Fruit fly (Drosophila melanogaster) whole organism, adult: ENCODE results near the gene Sema5c.
A peak's percentile ranks its signal among the peaks of the same experiment; 100 is the strongest.

ENCODE experiments used
- CG11617 ChIP-seq: fragments of 200-800 bp; sonication (Bioruptor generic); optimal IDR thresholded peaks from 2 replicates; lab custom pipeline; 2017; ENCODE audit warnings: mild to moderate bottlenecking, missing biosample characterization, missing genetic modification reagents, missing genetic modification characterization
- CG12768 ChIP-seq: fragments of 200-800 bp; sonication (Bioruptor generic); optimal IDR thresholded peaks from 2 replicates; lab custom pipeline; 2017; ENCODE audit warnings: missing biosample characterization, missing genetic modification characterization, mild to moderate bottlenecking, moderate library complexity, missing genetic modification reagents
- CG14711 ChIP-seq: fragments of 200-800 bp; sonication (Bioruptor generic); optimal IDR thresholded peaks from 2 replicates; lab custom pipeline; 2018; ENCODE audit warnings: missing biosample characterization, mild to moderate bottlenecking, missing genetic modification characterization, moderate library complexity
- CG1620 ChIP-seq: fragments of 200-800 bp; sonication (Bioruptor generic); optimal IDR thresholded peaks from 2 replicates; lab custom pipeline; 2016; ENCODE audit warnings: missing biosample characterization, missing genetic modification characterization
- CG33017 ChIP-seq: fragments of 200-800 bp; sonication (Bioruptor generic); optimal IDR thresholded peaks from 2 replicates; lab custom pipeline; 2018; ENCODE audit warnings: missing biosample characterization, mild to moderate bottlenecking, missing genetic modification characterization, moderate library complexity
- CG5204 ChIP-seq: fragments of 200-800 bp; sonication (Bioruptor generic); optimal IDR thresholded peaks from 2 replicates; lab custom pipeline; 2016; ENCODE audit warnings: missing biosample characterization, missing genetic modification characterization
- CG7045 ChIP-seq: fragments of 200-800 bp; sonication (Bioruptor generic); optimal IDR thresholded peaks from 2 replicates; lab custom pipeline; 2017; ENCODE audit warnings: missing biosample characterization, mild to moderate bottlenecking, missing genetic modification characterization
- CG7101 ChIP-seq: fragments of 200-800 bp; sonication (Bioruptor generic); optimal IDR thresholded peaks from 2 replicates; lab custom pipeline; 2018; ENCODE audit warnings: missing biosample characterization, mild to moderate bottlenecking, missing genetic modification characterization, moderate library complexity
- Clk ChIP-seq: fragments of 200-800 bp; sonication (Bioruptor generic); optimal IDR thresholded peaks from 2 replicates; lab custom pipeline; 2017; ENCODE audit warnings: missing biosample characterization, missing genetic modification characterization
- Crg-1 ChIP-seq: fragments of 200-800 bp; sonication (Bioruptor generic); optimal IDR thresholded peaks from 2 replicates; lab custom pipeline; 2016; ENCODE audit warnings: missing biosample characterization, missing genetic modification characterization
- Hr96 ChIP-seq: fragments of 200-800 bp; sonication (Bioruptor generic); optimal IDR thresholded peaks from 2 replicates; lab custom pipeline; 2016; ENCODE audit warnings: missing biosample characterization, missing genetic modification characterization
- Mnt ChIP-seq: fragments of 200-800 bp; sonication (Bioruptor generic); optimal IDR thresholded peaks from 2 replicates; lab custom pipeline; 2016; ENCODE audit warnings: missing biosample characterization, mild to moderate bottlenecking, missing genetic modification characterization
- bab1 ChIP-seq: fragments of 200-800 bp; sonication (Bioruptor generic); optimal IDR thresholded peaks from 3 replicates; lab custom pipeline; 2019; ENCODE audit warnings: missing biosample characterization, mild to moderate bottlenecking, missing genetic modification characterization, moderate library complexity
- cic ChIP-seq: fragments of 200-800 bp; sonication (Bioruptor generic); optimal IDR thresholded peaks from 2 replicates; lab custom pipeline; 2017; ENCODE audit warnings: missing biosample characterization, mild to moderate bottlenecking, missing genetic modification characterization, moderate library complexity
- cnc ChIP-seq, 2 experiments: fragments of >200 bp; optimal IDR thresholded peaks; 2 replicates each; lab custom pipeline; 2017
- kay ChIP-seq: fragments of 200-800 bp; sonication (Bioruptor generic); peaks from one replicate; lab custom pipeline; 2016; ENCODE audit warnings: missing biosample characterization, missing genetic modification characterization, borderline replicate concordance
- ovo ChIP-seq: fragments of 200-800 bp; sonication (Bioruptor generic); optimal IDR thresholded peaks from 2 replicates; lab custom pipeline; 2016; ENCODE audit warnings: missing biosample characterization, missing genetic modification characterization
- pad ChIP-seq: fragments of 200-800 bp; sonication (Bioruptor generic); optimal IDR thresholded peaks from 3 replicates; lab custom pipeline; 2017; ENCODE audit warnings: missing biosample characterization, missing genetic modification characterization, mild to moderate bottlenecking, moderate library complexity, missing genetic modification reagents
- tj ChIP-seq: fragments of 200-800 bp; sonication (Bioruptor generic); optimal IDR thresholded peaks from 3 replicates; lab custom pipeline; 2017; ENCODE audit warnings: missing biosample characterization, mild to moderate bottlenecking, missing genetic modification characterization, moderate library complexity
- toe ChIP-seq: fragments of 200-800 bp; sonication (Bioruptor generic); optimal IDR thresholded peaks from 2 replicates; lab custom pipeline; 2016; ENCODE audit warnings: missing biosample characterization, missing genetic modification characterization

Gene Sema5c

dm6 chr3L:12090898-12091685, 9.5 kb upstream of the Sema5c start:
- TF ChIP-seq CG14711 (tag; lab: Kevin White, UChicago) (no peak), tj (peak; percentile 81), CG33017 (tag; lab: Kevin White, UChicago) (no peak), toe (GFP tag; lab: Kevin White, UChicago) (no peak), pad (GFP tag; lab: Kevin White, UChicago) (peak; percentile 21), ovo (no peak), bab1 (GFP tag; lab: Kevin White, UChicago) (peak; percentile 66)

- TF ChIP-seq pad (GFP tag; lab: Kevin White, UChicago) (peak; percentile 55), bab1 (GFP tag; lab: Kevin White, UChicago) (no peak)
Observed at dm6 chr3L:12090184-12090897, 8.7 kb upstream of the Sema5c start.

dm6 chr3L:12088326-12088725, 6.7 kb upstream of the Sema5c start, which contains the start of gene CG17154:
CG17154 (plus strand) TSS chr3L:12088626.
- TF ChIP-seq CG7101 (tag; lab: Kevin White, UChicago) (no peak), kay (GFP tag; lab: Kevin White, UChicago) (peak; percentile 37), CG33017 (tag; lab: Kevin White, UChicago) (no peak), CG5204 (GFP tag; lab: Kevin White, UChicago) (no peak)

dm6 chr3L:12085691-12086078, 4.1 kb upstream of the Sema5c start:
- no peak for TF ChIP-seq CG5204 (GFP tag; lab: Kevin White, UChicago)
- TF ChIP-seq CG11617: no peak
- no peak for TF ChIP-seq Hr96
- no peak for TF ChIP-seq Crg-1 (GFP tag; lab: Kevin White, UChicago)
- TF ChIP-seq Mnt (GFP tag; lab: Kevin White, UChicago): no peak
- TF ChIP-seq bab1 (GFP tag; lab: Kevin White, UChicago): no peak
- no peak for TF ChIP-seq tj
- TF ChIP-seq cnc (optimal IDR thresholded peaks at IDR 0.05; lab: Kevin White, UChicago): no peak
- TF ChIP-seq toe (GFP tag; lab: Kevin White, UChicago): no peak
- TF ChIP-seq cic (GFP tag; lab: Kevin White, UChicago): no peak
- no peak for TF ChIP-seq Clk (GFP tag; lab: Kevin White, UChicago)
- TF ChIP-seq kay (GFP tag; lab: Kevin White, UChicago): no peak
- no peak for TF ChIP-seq CG12768 (GFP tag; lab: Kevin White, UChicago)
- no peak for TF ChIP-seq CG7045
- no peak for TF ChIP-seq CG1620

- TF ChIP-seq cic (GFP tag; lab: Kevin White, UChicago): no peak
- TF ChIP-seq kay (GFP tag; lab: Kevin White, UChicago): no peak
- no peak for TF ChIP-seq Hr96
- no peak for TF ChIP-seq Clk (GFP tag; lab: Kevin White, UChicago)
- no peak for TF ChIP-seq CG14711 (tag; lab: Kevin White, UChicago)
- no peak for TF ChIP-seq Crg-1 (GFP tag; lab: Kevin White, UChicago)
- no peak for TF ChIP-seq CG5204 (GFP tag; lab: Kevin White, UChicago)
- TF ChIP-seq CG1620: no peak
- TF ChIP-seq ovo: no peak
- TF ChIP-seq bab1 (GFP tag; lab: Kevin White, UChicago): no peak
- TF ChIP-seq pad (GFP tag; lab: Kevin White, UChicago): no peak
- no peak for TF ChIP-seq CG11617
- no peak for TF ChIP-seq CG33017 (tag; lab: Kevin White, UChicago)
- no peak for TF ChIP-seq toe (GFP tag; lab: Kevin White, UChicago)
Observed at dm6 chr3L:12084969-12085690, 3.5 kb upstream of the Sema5c start.

- TF ChIP-seq CG7045 (no peak), CG33017 (tag; lab: Kevin White, UChicago) (peak; percentile 24), CG12768 (GFP tag; lab: Kevin White, UChicago) (no peak), Crg-1 (GFP tag; lab: Kevin White, UChicago) (peak; percentile 52), pad (GFP tag; lab: Kevin White, UChicago) (peak; percentile 10), CG1620 (peak; percentile 5), Hr96 (no peak), CG11617 (peak; percentile 38), cnc (optimal IDR thresholded peaks at IDR 0.05; lab: Kevin White, UChicago) (no peak), cic (GFP tag; lab: Kevin White, UChicago) (peak; percentile 12), CG7101 (tag; lab: Kevin White, UChicago) (peak; percentile 70), ovo (peak; percentile 45), Clk (GFP tag; lab: Kevin White, UChicago) (no peak), CG14711 (tag; lab: Kevin White, UChicago) (no peak), tj (no peak)
Observed at dm6 chr3L:12083861-12084260, 2.2 kb upstream of the Sema5c start.
